Worm (Caenorhabditis elegans) whole organism, L4 larva: ENCODE measurements around the gene T10F2.5.

Experiments
- D1046.2 ChIP-seq: fragments of 200-800 bp; sonication (Bioruptor generic); IDR thresholded peaks from 2 replicates; pipeline ENCODE4 v1.3.6; 2022; ENCODE audit warnings: missing genetic modification characterization, missing compliant biosample characterization
- Y5F2A.4 ChIP-seq: fragments of 200-800 bp; sonication (Bioruptor generic); optimal IDR thresholded peaks from 2 replicates; lab custom pipeline; 2018; ENCODE audit warnings: mild to moderate bottlenecking, missing genetic modification characterization, missing compliant biosample characterization
- ZK546.5 ChIP-seq, 2 experiments: sonication (generic microtip); optimal IDR thresholded peaks; 2 replicates each; lab custom pipeline; 2017; ENCODE audit warnings: missing biosample characterization in 2 of 2, missing genetic modification characterization in 2 of 2
- ama-1 ChIP-seq: fragments of 150-350 bp; optimal IDR thresholded peaks from 2 replicates; lab custom pipeline; 2014; ENCODE audit warnings: inconsistent platforms, mixed read lengths
- ceh-28 ChIP-seq: fragments of 150-350 bp; optimal IDR thresholded peaks from 2 replicates; lab custom pipeline; 2014; ENCODE audit warnings: missing biosample characterization, missing genetic modification reagents, missing genetic modification characterization
- dpl-1 ChIP-seq: fragments of 150-350 bp; optimal IDR thresholded peaks from 2 replicates; lab custom pipeline; 2014; ENCODE audit warnings: missing biosample characterization, missing genetic modification reagents, missing genetic modification characterization
- mes-2 ChIP-seq: sonication (generic microtip); optimal IDR thresholded peaks from 2 replicates; lab custom pipeline; 2016; ENCODE audit warnings: missing genotype, mild to moderate bottlenecking, missing genetic modification characterization, missing compliant biosample characterization; ENCODE audit not compliant: poor library complexity, severe bottlenecking
- nhr-10 ChIP-seq: fragments of 150-350 bp; optimal IDR thresholded peaks from 2 replicates; lab custom pipeline; 2014; ENCODE audit warnings: missing biosample characterization, missing genetic modification characterization
- nhr-237 ChIP-seq: sonication (generic microtip); optimal IDR thresholded peaks from 2 replicates; lab custom pipeline; 2017; ENCODE audit warnings: missing biosample characterization, missing genetic modification characterization
- pha-4 ChIP-seq, 2 experiments: fragments of 150-350 bp in 1 of 2; fragments of 200-800 bp in 1 of 2; sonication (Bioruptor generic) in 1 of 2; IDR thresholded peaks in 1 of 2; optimal IDR thresholded peaks in 1 of 2; 2 replicates each; pipeline versions ENCODE4 v1.3.6 to Lab custom; 2014 to 2022; ENCODE audit warnings: missing genetic modification characterization in 2 of 2, missing genetic modification reagents in 2 of 2, missing biosample characterization in 1 of 2, missing compliant biosample characterization in 1 of 2
- set-16 ChIP-seq: fragments of 200-800 bp; sonication (Bioruptor generic); IDR thresholded peaks from 2 replicates; pipeline ENCODE4 v1.3.6; 2022; ENCODE audit warnings: missing genetic modification reagents, missing genetic modification characterization, missing compliant biosample characterization
- unc-39 ChIP-seq: sonication (generic microtip); optimal IDR thresholded peaks from 2 replicates; lab custom pipeline; 2017; ENCODE audit warnings: missing biosample characterization, missing genetic modification characterization
- unc-62 ChIP-seq, 3 experiments: fragments of 150-350 bp in 1 of 3; sonication (generic microtip); optimal IDR thresholded peaks in 2 of 3; peaks in 1 of 3; 1 replicate in 1 of 3; 2 replicates in 2 of 3; lab custom pipeline; 2014 to 2017; ENCODE audit warnings: missing biosample characterization in 3 of 3, missing genetic modification characterization in 3 of 3, missing genetic modification reagents in 3 of 3, missing genotype in 1 of 3
- zip-11 ChIP-seq: fragments of 200-800 bp; sonication (Bioruptor generic); IDR thresholded peaks from 2 replicates; pipeline ENCODE4 v1.3.6; 2022; ENCODE audit warnings: missing genetic modification characterization, missing compliant biosample characterization

ce11 chrIII:5190671-5191174 is 31.3 kb upstream of the T10F2.5 start, which contains the start of gene hira-1:
- TF ChIP-seq ceh-28 (tag; lab: Kevin White, UChicago) (no peak), unc-62 (GFP tag; optimal IDR thresholded peaks at IDR 0.05 in 1 of 2; lab: Kevin White, UChicago) (no peak), unc-62 (tag; optimal IDR thresholded peaks at IDR 0.05; lab: Kevin White, UChicago) (no peak), pha-4 (GFP tag; IDR thresholded peaks at IDR 0.05; lab: Robert Waterston, UW) (no peak), pha-4 (tag; optimal IDR thresholded peaks at IDR 0.05; lab: Kevin White, UChicago) (no peak), ZK546.5 (tag; optimal IDR thresholded peaks at IDR 0.05; lab: Kevin White, UChicago) (no peak), nhr-237 (tag; lab: Kevin White, UChicago) (no peak), mes-2 (peak; percentile 63), zip-11 (GFP tag; lab: Robert Waterston, UW) (no peak), nhr-10 (tag; lab: Kevin White, UChicago) (no peak), ama-1 (lab: Kevin White, UChicago) (no peak), Y5F2A.4 (no peak), set-16 (GFP tag; lab: Robert Waterston, UW) (no peak), dpl-1 (GFP tag; lab: Kevin White, UChicago) (peak; percentile 77), D1046.2 (GFP tag; lab: Robert Waterston, UW) (no peak), unc-39 (tag; lab: Kevin White, UChicago) (no peak)
